Fruit fly (Drosophila melanogaster) whole organism, embryonic: ENCODE data around the gene CG1774.

Experiments
- Abd-B ChIP-seq: fragments of 200-800 bp; sonication (Bioruptor generic); optimal IDR thresholded peaks from 2 replicates; lab custom pipeline; 2018; ENCODE audit warnings: missing biosample characterization, mild to moderate bottlenecking, missing genetic modification characterization, moderate library complexity
- BEAF-32 ChIP-seq: fragments of 200-800 bp; sonication (Bioruptor generic); optimal IDR thresholded peaks from 3 replicates; lab custom pipeline; 2017; ENCODE audit warnings: missing biosample characterization, missing genetic modification characterization, mild to moderate bottlenecking, moderate library complexity, missing genetic modification reagents
- Bdp1 ChIP-seq: fragments of 200-800 bp; sonication (Bioruptor generic); optimal IDR thresholded peaks from 3 replicates; lab custom pipeline; 2016; ENCODE audit warnings: missing biosample characterization, missing genetic modification characterization
- CG11723 ChIP-seq: fragments of 200-800 bp; sonication (Bioruptor generic); optimal IDR thresholded peaks from 2 replicates; lab custom pipeline; 2017; ENCODE audit warnings: missing biosample characterization, mild to moderate bottlenecking, missing genetic modification characterization
- CG12659 ChIP-seq: fragments of 200-800 bp; sonication (Bioruptor generic); optimal IDR thresholded peaks from 3 replicates; lab custom pipeline; 2017; ENCODE audit warnings: mild to moderate bottlenecking, missing biosample characterization, missing genetic modification reagents, missing genetic modification characterization
- CG14710 ChIP-seq: fragments of 200-800 bp; sonication (Bioruptor generic); optimal IDR thresholded peaks from 3 replicates; lab custom pipeline; 2019; ENCODE audit warnings: missing biosample characterization, mild to moderate bottlenecking, missing genetic modification characterization, moderate library complexity
- CG15479 ChIP-seq: fragments of 200-800 bp; sonication (Bioruptor generic); optimal IDR thresholded peaks from 3 replicates; lab custom pipeline; 2019; ENCODE audit warnings: missing biosample characterization, mild to moderate bottlenecking, missing genetic modification characterization, moderate library complexity
- CG17912 ChIP-seq: fragments of 200-800 bp; sonication (Bioruptor generic); optimal IDR thresholded peaks from 2 replicates; lab custom pipeline; 2018; ENCODE audit warnings: missing biosample characterization, mild to moderate bottlenecking, missing genetic modification characterization
- CG18619 ChIP-seq: fragments of 200-800 bp; sonication (Bioruptor generic); optimal IDR thresholded peaks from 3 replicates; lab custom pipeline; 2017; ENCODE audit warnings: missing biosample characterization, mild to moderate bottlenecking, missing genetic modification characterization
- CG2712 ChIP-seq: fragments of 200-800 bp; optimal IDR thresholded peaks from 3 replicates; lab custom pipeline; 2019; ENCODE audit warnings: missing biosample characterization, mild to moderate bottlenecking, missing genetic modification characterization, moderate library complexity
- CG32532 ChIP-seq: fragments of 200-800 bp; sonication (Bioruptor generic); IDR thresholded peaks from 2 replicates; pipeline ENCODE4 v1.3.6; 2022; ENCODE audit warnings: missing biosample characterization, missing genetic modification characterization
- CG32772 ChIP-seq: fragments of 200-800 bp; sonication (Bioruptor generic); IDR thresholded peaks from 2 replicates; pipeline ENCODE4 v1.3.6; 2022; ENCODE audit warnings: missing biosample characterization, missing genetic modification characterization
- CG34376 ChIP-seq: fragments of 200-800 bp; sonication (Bioruptor generic); optimal IDR thresholded peaks from 2 replicates; lab custom pipeline; 2018; ENCODE audit warnings: missing biosample characterization, mild to moderate bottlenecking, missing genetic modification characterization
- CG4617 ChIP-seq: fragments of 200-800 bp; sonication (Bioruptor generic); optimal IDR thresholded peaks from 3 replicates; lab custom pipeline; 2016; ENCODE audit warnings: missing biosample characterization, missing genetic modification characterization, borderline replicate concordance
- CG6175 ChIP-seq: fragments of 200-800 bp; sonication (Bioruptor generic); IDR thresholded peaks from 3 replicates; pipeline ENCODE4 v1.3.6; 2022; ENCODE audit warnings: missing biosample characterization, missing genetic modification characterization
- CG6791 ChIP-seq: fragments of 200-800 bp; sonication (Bioruptor generic); IDR thresholded peaks from 3 replicates; pipeline ENCODE4 v1.3.6; 2022; ENCODE audit warnings: missing biosample characterization, missing genetic modification characterization; ENCODE audit not compliant: partially characterized antibody
- CG8478 ChIP-seq: fragments of >200 bp; optimal IDR thresholded peaks from 2 replicates; lab custom pipeline; 2018
- CG9797 ChIP-seq: fragments of 200-800 bp; sonication (Bioruptor generic); optimal IDR thresholded peaks from 3 replicates; lab custom pipeline; 2018; ENCODE audit warnings: missing biosample characterization, mild to moderate bottlenecking, missing genetic modification characterization
- CTCF ChIP-seq: fragments of 200-800 bp; sonication (Bioruptor generic); optimal IDR thresholded peaks from 2 replicates; lab custom pipeline; 2017; ENCODE audit warnings: missing biosample characterization, mild to moderate bottlenecking, missing genetic modification characterization, moderate library complexity
- Dll ChIP-seq: fragments of 200-800 bp; sonication (Bioruptor generic); IDR thresholded peaks from 4 replicates; pipeline ENCODE4 v1.3.6; 2022; ENCODE audit warnings: missing biosample characterization, missing genetic modification characterization; ENCODE audit not compliant: partially characterized antibody
- Dp ChIP-seq: fragments of 200-800 bp; sonication (Bioruptor generic); optimal IDR thresholded peaks from 2 replicates; lab custom pipeline; 2018; ENCODE audit warnings: missing biosample characterization, mild to moderate bottlenecking, missing genetic modification characterization, moderate library complexity
- E2f2 ChIP-seq: fragments of 200-800 bp; sonication (Bioruptor generic); IDR thresholded peaks from 2 replicates; pipeline ENCODE4 v1.3.6; 2022; ENCODE audit warnings: missing biosample characterization, missing genetic modification characterization
- HLH4C ChIP-seq: fragments of 200-800 bp; sonication (Bioruptor generic); IDR thresholded peaks from 3 replicates; pipeline ENCODE4 v1.3.6; 2022; ENCODE audit warnings: missing biosample characterization, missing genetic modification characterization; ENCODE audit not compliant: partially characterized antibody
- Hey ChIP-seq: fragments of 200-800 bp; sonication (Bioruptor generic); optimal IDR thresholded peaks from 3 replicates; lab custom pipeline; 2018; ENCODE audit warnings: missing biosample characterization, mild to moderate bottlenecking, missing genetic modification characterization
- MBD-R2 ChIP-seq: fragments of 200-800 bp; sonication (Bioruptor generic); IDR thresholded peaks from 2 replicates; pipeline ENCODE4 v1.3.6; 2022; ENCODE audit warnings: missing biosample characterization, missing genetic modification characterization
- MESR4 ChIP-seq: fragments of 200-800 bp; sonication (Bioruptor generic); optimal IDR thresholded peaks from 2 replicates; lab custom pipeline; 2018; ENCODE audit warnings: missing biosample characterization, mild to moderate bottlenecking, missing genetic modification characterization, moderate library complexity
- Sox100B ChIP-seq: fragments of 200-800 bp; sonication (Bioruptor generic); optimal IDR thresholded peaks from 3 replicates; lab custom pipeline; 2018; ENCODE audit warnings: missing biosample characterization, mild to moderate bottlenecking, missing genetic modification characterization
- YL-1 ChIP-seq: fragments of 200-800 bp; sonication (Bioruptor generic); optimal IDR thresholded peaks from 3 replicates; lab custom pipeline; 2017; ENCODE audit warnings: missing biosample characterization, mild to moderate bottlenecking, missing genetic modification characterization
- crc ChIP-seq: fragments of 200-800 bp; sonication (Bioruptor generic); optimal IDR thresholded peaks from 2 replicates; lab custom pipeline; 2016; ENCODE audit warnings: missing biosample characterization, missing genetic modification characterization
- cwo ChIP-seq: fragments of 200-800 bp; sonication (Bioruptor generic); optimal IDR thresholded peaks from 3 replicates; lab custom pipeline; 2017; ENCODE audit warnings: missing biosample characterization, missing genetic modification characterization, mild to moderate bottlenecking, moderate library complexity, missing genetic modification reagents
- dysf ChIP-seq: fragments of 200-800 bp; sonication (Bioruptor generic); IDR thresholded peaks from 3 replicates; pipeline ENCODE4 v1.3.6; 2022; ENCODE audit warnings: missing biosample characterization, missing genetic modification characterization
- gfzf ChIP-seq: fragments of 200-800 bp; sonication (Bioruptor generic); optimal IDR thresholded peaks from 2 replicates; lab custom pipeline; 2016; ENCODE audit warnings: missing biosample characterization, mild to moderate bottlenecking, missing genetic modification characterization, moderate library complexity
- gsb-n ChIP-seq: fragments of 200-800 bp; sonication (Bioruptor generic); optimal IDR thresholded peaks from 3 replicates; lab custom pipeline; 2018; ENCODE audit warnings: missing biosample characterization, mild to moderate bottlenecking, missing genetic modification characterization
- hth ChIP-seq: fragments of >200 bp; optimal IDR thresholded peaks from 2 replicates; lab custom pipeline; 2017; ENCODE audit warnings: inconsistent platforms
- lbe ChIP-seq: fragments of 200-800 bp; sonication (Bioruptor generic); optimal IDR thresholded peaks from 2 replicates; lab custom pipeline; 2016; ENCODE audit warnings: missing biosample characterization, mild to moderate bottlenecking, missing genetic modification characterization
- pzg ChIP-seq: fragments of 200-800 bp; sonication (Bioruptor generic); optimal IDR thresholded peaks from 3 replicates; lab custom pipeline; 2018; ENCODE audit warnings: missing biosample characterization, mild to moderate bottlenecking, missing genetic modification characterization, moderate library complexity
- row ChIP-seq: fragments of 200-800 bp; sonication (Bioruptor generic); IDR thresholded peaks from 3 replicates; pipeline ENCODE4 v1.3.6; 2022; ENCODE audit warnings: missing biosample characterization, missing genetic modification characterization
- stwl ChIP-seq: fragments of 200-800 bp; sonication (Bioruptor generic); optimal IDR thresholded peaks from 3 replicates; lab custom pipeline; 2018; ENCODE audit warnings: missing biosample characterization, mild to moderate bottlenecking, missing genetic modification characterization, moderate library complexity
- tgo ChIP-seq: fragments of 200-800 bp; sonication (Bioruptor generic); IDR thresholded peaks from 3 replicates; pipeline ENCODE4 v1.3.6; 2022; ENCODE audit warnings: missing biosample characterization, missing genetic modification characterization
- tio ChIP-seq: fragments of 200-800 bp; sonication (Bioruptor generic); optimal IDR thresholded peaks from 2 replicates; lab custom pipeline; 2017; ENCODE audit warnings: missing biosample characterization, missing genetic modification characterization, inconsistent platforms
- trem ChIP-seq: fragments of 200-800 bp; optimal IDR thresholded peaks from 3 replicates; lab custom pipeline; 2019; ENCODE audit warnings: missing biosample characterization, mild to moderate bottlenecking, missing genetic modification characterization, moderate library complexity
- vvl ChIP-seq: fragments of 200-800 bp; sonication (Bioruptor generic); IDR thresholded peaks from 2 replicates; pipeline ENCODE4 v1.3.6; 2022; ENCODE audit warnings: missing biosample characterization, missing genetic modification characterization
- wek ChIP-seq: fragments of 200-800 bp; sonication (Bioruptor generic); optimal IDR thresholded peaks from 3 replicates; lab custom pipeline; 2018; ENCODE audit warnings: missing biosample characterization, mild to moderate bottlenecking, missing genetic modification characterization, moderate library complexity
- z ChIP-seq: fragments of 200-800 bp; sonication (Bioruptor generic); IDR thresholded peaks from 3 replicates; pipeline ENCODE4 v1.3.6; 2022; ENCODE audit warnings: missing biosample characterization, missing genetic modification characterization

Gene CG1774

DNA sequence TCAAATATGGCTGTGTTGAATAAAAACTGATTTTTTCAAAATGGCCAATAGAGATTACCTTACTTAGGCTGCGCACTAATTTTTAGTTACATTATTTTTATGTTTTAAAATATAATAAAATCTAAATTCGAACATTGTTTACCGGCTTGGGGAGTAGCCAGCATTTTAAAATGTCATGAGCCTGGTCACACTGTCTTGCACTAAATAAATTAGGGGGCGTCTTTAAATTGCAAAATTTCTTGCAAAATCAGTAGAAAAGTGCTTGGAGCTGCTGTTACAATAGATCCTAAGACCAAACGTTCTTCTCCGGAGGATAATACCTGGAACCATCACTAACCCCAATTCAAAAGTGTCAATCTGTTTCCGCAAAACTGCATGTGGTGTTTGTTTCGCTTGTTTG, 25.2 kb downstream of the CG1774 start, which contains the start of gene pasha:
pasha (plus strand) TSS at position 177 of the 400 bp plus-strand sequence.
- TF ChIP-seq gsb-n (tag; lab: Kevin White, UChicago) (no peak), crc (GFP tag; lab: Kevin White, UChicago) (no peak), CG6175 (no peak), trem (tag; lab: Kevin White, UChicago) (peak; percentile 2), cwo (GFP tag; lab: Kevin White, UChicago) (no peak), YL-1 (GFP tag; lab: Kevin White, UChicago) (peak; percentile 53), CG17912 (no peak), CTCF (GFP tag; lab: Kevin White, UChicago) (peak; percentile 65), dysf (GFP tag; lab: Robert Waterston, UW) (no peak), CG9797 (GFP tag; lab: Kevin White, UChicago) (peak; percentile 51), E2f2 (GFP tag; lab: Robert Waterston, UW) (peak; percentile 65), stwl (peak; percentile 66), CG32772 (no peak), CG34376 (GFP tag; lab: Kevin White, UChicago) (no peak), gfzf (GFP tag; lab: Kevin White, UChicago) (peak; percentile 64), BEAF-32 (GFP tag; lab: Kevin White, UChicago) (peak; percentile 10), hth (no peak), pzg (GFP tag; lab: Kevin White, UChicago) (peak; percentile 35), MBD-R2 (GFP tag; lab: Robert Waterston, UW) (peak; percentile 84), HLH4C (no peak), vvl (GFP tag; lab: Robert Waterston, UW) (peak; percentile 70), CG6791 (GFP tag; lab: Robert Waterston, UW) (no peak), lbe (GFP tag; lab: Kevin White, UChicago) (peak; percentile 3), tgo (no peak), CG8478 (lab: Kevin White, UChicago) (no peak), Bdp1 (GFP tag; lab: Kevin White, UChicago) (no peak), row (GFP tag; lab: Robert Waterston, UW) (peak; percentile 36; the same call in 2 of the 3 replicates), Dp (GFP tag; lab: Kevin White, UChicago) (peak; percentile 41), CG11723 (GFP tag; lab: Kevin White, UChicago) (no peak), CG14710 (tag; lab: Kevin White, UChicago) (peak; percentile 19), z (GFP tag; lab: Robert Waterston, UW) (no peak), Dll (GFP tag; lab: Robert Waterston, UW) (0 out of 4 replicates have a peak, but pooled peaks have one; percentile 20), wek (GFP tag; lab: Kevin White, UChicago) (peak; percentile 86), tio (no peak), CG32532 (GFP tag; lab: Robert Waterston, UW) (no peak), Sox100B (GFP tag; lab: Kevin White, UChicago) (no peak), MESR4 (GFP tag; lab: Kevin White, UChicago) (peak; percentile 19), CG15479 (GFP tag; lab: Kevin White, UChicago) (peak; percentile 12), CG4617 (GFP tag; lab: Kevin White, UChicago) (peak; percentile 80), CG12659 (GFP tag; lab: Kevin White, UChicago) (peak; percentile 1), CG18619 (GFP tag; lab: Kevin White, UChicago) (no peak), CG2712 (tag; lab: Kevin White, UChicago) (peak; percentile 9), Abd-B (GFP tag; lab: Kevin White, UChicago) (no peak), Hey (tag; lab: Kevin White, UChicago) (no peak)
- TF ChIP-seq, all 482 proteins: peak for 22
